Worm (Caenorhabditis elegans) whole organism, early embryonic: ENCODE results near the gene T11G6.2.

ENCODE experiments used
- F13C5.2 ChIP-seq: sonication (generic microtip); optimal IDR thresholded peaks from 2 replicates; lab custom pipeline; 2017; ENCODE audit warnings: mild to moderate bottlenecking, missing genetic modification characterization, inconsistent platforms, missing compliant biosample characterization
- ama-1 ChIP-seq: fragments of 150-350 bp; optimal IDR thresholded peaks from 2 replicates; lab custom pipeline; 2014
- ceh-36 ChIP-seq: sonication (generic microtip); optimal IDR thresholded peaks from 2 replicates; lab custom pipeline; 2016; ENCODE audit warnings: missing genetic modification characterization, inconsistent platforms, missing compliant biosample characterization
- flt-1 ChIP-seq: fragments of 200-800 bp; sonication (Bioruptor generic); IDR thresholded peaks from 2 replicates; pipeline ENCODE4 v1.3.6; 2022; ENCODE audit warnings: missing genetic modification characterization, missing compliant biosample characterization
- hmbx-1 ChIP-seq: sonication (generic microtip); optimal IDR thresholded peaks from 2 replicates; lab custom pipeline; 2016; ENCODE audit warnings: mild to moderate bottlenecking, missing genetic modification characterization, missing compliant biosample characterization
- hnd-1 ChIP-seq: sonication (generic microtip); optimal IDR thresholded peaks from 2 replicates; lab custom pipeline; 2016; ENCODE audit warnings: missing genetic modification characterization, missing compliant biosample characterization
- pes-1 ChIP-seq: fragments of 200-800 bp; sonication (Bioruptor generic); IDR thresholded peaks from 2 replicates; pipeline ENCODE4 v1.3.6; 2022; ENCODE audit warnings: missing genetic modification reagents, missing genetic modification characterization, missing compliant biosample characterization
- scrt-1 ChIP-seq: fragments of 200-800 bp; sonication (Bioruptor generic); IDR thresholded peaks from 2 replicates; pipeline ENCODE4 v1.3.6; 2022; ENCODE audit warnings: missing genetic modification characterization, missing compliant biosample characterization

The T11G6.2 gene

ce11 chrIV:10811388-10811787 is 46.9 kb downstream of the T11G6.2 start:
- TF ChIP-seq hmbx-1 (tag; lab: Kevin White, UChicago) (no peak), ceh-36 (tag; lab: Kevin White, UChicago) (no peak), scrt-1 (GFP tag; lab: Robert Waterston, UW) (no peak), ama-1 (lab: Kevin White, UChicago) (no peak), F13C5.2 (tag; lab: Kevin White, UChicago) (no peak), flt-1 (GFP tag; lab: Robert Waterston, UW) (no peak), hnd-1 (tag; lab: Kevin White, UChicago) (no peak)

ce11 chrIV:10810820-10811219 is 47.5 kb downstream of the T11G6.2 start:
- TF ChIP-seq pes-1 (GFP tag; lab: Robert Waterston, UW), result no peak
